Fruit fly (Drosophila melanogaster): ENCODE data around the gene FucT6.

Gene FucT6

dm6 chrX:11659080-11659479 is 50.7 kb downstream of the FucT6 start (continued):
- no peak for TF ChIP-seq scrt (GFP tag; optimal IDR thresholded peaks at IDR 0.05)
- no peak for TF ChIP-seq Mad (GFP tag; optimal IDR thresholded peaks at IDR 0.05)
- TF ChIP-seq ato (GFP tag; IDR thresholded peaks at IDR 0.05; ENCODE audit: partially characterized antibody): no peak
- peak; percentile 60 for TF ChIP-seq dysf (GFP tag; IDR thresholded peaks at IDR 0.05)
- TF ChIP-seq CG42726 (GFP tag; IDR thresholded peaks at IDR 0.05; ENCODE audit: partially characterized antibody): no peak
- TF ChIP-seq CG10274 (GFP tag; optimal IDR thresholded peaks at IDR 0.05): no peak
- TF ChIP-seq mirr (GFP tag; optimal IDR thresholded peaks at IDR 0.05): no peak
- TF ChIP-seq CG34224 (GFP tag; IDR thresholded peaks at IDR 0.05; ENCODE audit: partially characterized antibody): no peak
- TF ChIP-seq sug (tag; optimal IDR thresholded peaks at IDR 0.05): no peak
- TF ChIP-seq Hmr (GFP tag; optimal IDR thresholded peaks at IDR 0.05): no peak
- TF ChIP-seq CG14667 (GFP tag; IDR thresholded peaks at IDR 0.05): no peak
- TF ChIP-seq lmd (GFP tag; IDR thresholded peaks at IDR 0.05): peak; percentile 63
- TF ChIP-seq CG5953 (GFP tag; IDR thresholded peaks at IDR 0.05): no peak
- no peak for TF ChIP-seq YL-1 (GFP tag; optimal IDR thresholded peaks at IDR 0.05)
- peak; percentile 55 for TF ChIP-seq ind (GFP tag; optimal IDR thresholded peaks at IDR 0.05)
- TF ChIP-seq Dbx (GFP tag; IDR thresholded peaks at IDR 0.05): no peak
- peak; percentile 54 for TF ChIP-seq CG7556 (GFP tag; optimal IDR thresholded peaks at IDR 0.05)
- no peak for TF ChIP-seq CG10147 (GFP tag; optimal IDR thresholded peaks at IDR 0.05)
- TF ChIP-seq klu (GFP tag; IDR thresholded peaks at IDR 0.05): no peak
- TF ChIP-seq hth (optimal IDR thresholded peaks at IDR 0.05): no peak
- TF ChIP-seq chinmo (GFP tag; IDR thresholded peaks at IDR 0.05; ENCODE audit: partially characterized antibody): no peak
- no peak for TF ChIP-seq ftz-f1 (GFP tag; optimal IDR thresholded peaks at IDR 0.05)
- no peak for TF ChIP-seq ash1 (GFP tag; optimal IDR thresholded peaks at IDR 0.05)
- no peak for TF ChIP-seq crc (GFP tag; optimal IDR thresholded peaks at IDR 0.05)
- TF ChIP-seq CG11247 (GFP tag; IDR thresholded peaks at IDR 0.05): no peak
- TF ChIP-seq CG10979 (tag; optimal IDR thresholded peaks at IDR 0.05): peak; percentile 72
- no peak for TF ChIP-seq BEAF-32 (GFP tag; optimal IDR thresholded peaks at IDR 0.05)
- TF ChIP-seq dm (GFP tag; optimal IDR thresholded peaks at IDR 0.05): no peak
- TF ChIP-seq ara (GFP tag; IDR thresholded peaks at IDR 0.05): peak; percentile 41; the same call in 1 of the 2 replicates
- no peak for TF ChIP-seq CG2202 (tag; optimal IDR thresholded peaks at IDR 0.05)
- peak; percentile 91 for TF ChIP-seq Drgx (GFP tag; IDR thresholded peaks at IDR 0.05)
- peak; percentile 44 for TF ChIP-seq Hr3 (GFP tag; optimal IDR thresholded peaks at IDR 0.05)
- no peak for TF ChIP-seq repo (GFP tag; optimal IDR thresholded peaks at IDR 0.05)
- TF ChIP-seq CG15696 (tag; optimal IDR thresholded peaks at IDR 0.05): no peak
- TF ChIP-seq CG14441 (GFP tag; IDR thresholded peaks at IDR 0.05): 0 out of 2 replicates have a peak, but pooled peaks have one; percentile 18
- no peak for TF ChIP-seq vfl (GFP tag; optimal IDR thresholded peaks at IDR 0.05)
- TF ChIP-seq CG11723 (GFP tag; optimal IDR thresholded peaks at IDR 0.05): peak; percentile 15
- no peak for TF ChIP-seq Antp (GFP tag; optimal IDR thresholded peaks at IDR 0.05)
- TF ChIP-seq CG8359 (GFP tag; optimal IDR thresholded peaks at IDR 0.05; ENCODE audit: borderline replicate concordance): peak; percentile 19
- TF ChIP-seq CG3065 (GFP tag; optimal IDR thresholded peaks at IDR 0.05): no peak
- no peak for TF ChIP-seq jumu (GFP tag; optimal IDR thresholded peaks at IDR 0.05)
- peak; percentile 41 for TF ChIP-seq tap (tag; optimal IDR thresholded peaks at IDR 0.05)
- TF ChIP-seq fd96Cb (tag; optimal IDR thresholded peaks at IDR 0.05): peak; percentile 69
- no peak for TF ChIP-seq CG10565 (GFP tag; optimal IDR thresholded peaks at IDR 0.05)
- TF ChIP-seq Dfd (GFP tag; optimal IDR thresholded peaks at IDR 0.05): no peak
- TF ChIP-seq CG6254 (GFP tag; optimal IDR thresholded peaks at IDR 0.05): peak; percentile 10
- TF ChIP-seq CG1602 (GFP tag; optimal IDR thresholded peaks at IDR 0.05): peak; percentile 2
- no peak for TF ChIP-seq Pdp1 (GFP tag; optimal IDR thresholded peaks at IDR 0.05)
- TF ChIP-seq schlank (tag; optimal IDR thresholded peaks at IDR 0.05): no peak
- TF ChIP-seq Six4 (GFP tag; optimal IDR thresholded peaks at IDR 0.05): no peak
- no peak for TF ChIP-seq CkIIα-i1 (GFP tag; IDR thresholded peaks at IDR 0.05)
- peak; percentile 32 for TF ChIP-seq Xbp1 (GFP tag; optimal IDR thresholded peaks at IDR 0.05)

All from whole organism, embryonic.